Worm (Caenorhabditis elegans) whole organism, mixed stage, embryonic: ENCODE measurements around the gene F37C4.4.
A peak's percentile ranks its signal among the peaks of the same experiment; 100 is the strongest.

Experiments
- M03D4.4 ChIP-seq: sonication (generic microtip); optimal IDR thresholded peaks from 2 replicates; lab custom pipeline; 2017; ENCODE audit warnings: mild to moderate bottlenecking, missing genetic modification characterization, missing compliant biosample characterization
- bed-3 ChIP-seq: fragments of 200-800 bp; sonication (Bioruptor generic); optimal IDR thresholded peaks from 3 replicates; lab custom pipeline; 2018; ENCODE audit warnings: mild to moderate bottlenecking, missing genetic modification characterization, moderate library complexity, missing compliant biosample characterization
- blmp-1 ChIP-seq: fragments of 150-350 bp; optimal IDR thresholded peaks from 2 replicates; lab custom pipeline; 2014; ENCODE audit warnings: missing biosample characterization, missing genetic modification characterization
- ceh-39 ChIP-seq: fragments of 150-350 bp; optimal IDR thresholded peaks from 2 replicates; lab custom pipeline; 2014; ENCODE audit warnings: missing biosample characterization, missing genetic modification characterization
- ces-1 ChIP-seq: fragments of 150-350 bp; optimal IDR thresholded peaks from 2 replicates; lab custom pipeline; 2014; ENCODE audit warnings: missing biosample characterization, missing genetic modification reagents, missing genetic modification characterization
- cnd-1 ChIP-seq: fragments of 200-800 bp; sonication (Bioruptor generic); optimal IDR thresholded peaks from 2 replicates; lab custom pipeline; 2018; ENCODE audit warnings: mild to moderate bottlenecking, missing genetic modification characterization, missing compliant biosample characterization
- elt-1 ChIP-seq: sonication (generic microtip); optimal IDR thresholded peaks from 2 replicates; lab custom pipeline; 2017; ENCODE audit warnings: missing genetic modification characterization, mild to moderate bottlenecking, missing compliant biosample characterization, antibody characterized with exemption, moderate library complexity, borderline replicate concordance; ENCODE audit not compliant: insufficient read depth
- elt-3 ChIP-seq: fragments of 150-350 bp; optimal IDR thresholded peaks from 2 replicates; lab custom pipeline; 2014; ENCODE audit warnings: missing biosample characterization, missing genetic modification characterization
- flh-1 ChIP-seq: fragments of 200-800 bp; sonication (Bioruptor generic); optimal IDR thresholded peaks from 2 replicates; lab custom pipeline; 2018; ENCODE audit warnings: mild to moderate bottlenecking, missing genetic modification characterization, moderate library complexity, missing compliant biosample characterization
- ham-2 ChIP-seq: fragments of 200-800 bp; sonication (Bioruptor generic); optimal IDR thresholded peaks from 2 replicates; lab custom pipeline; 2018; ENCODE audit warnings: mild to moderate bottlenecking, missing genetic modification characterization, missing compliant biosample characterization
- hlh-1 ChIP-seq: fragments of 150-350 bp; optimal IDR thresholded peaks from 2 replicates; lab custom pipeline; 2014; ENCODE audit warnings: missing biosample characterization, missing genetic modification reagents, missing genetic modification characterization
- lin-13 ChIP-seq: fragments of 150-350 bp; optimal IDR thresholded peaks from 2 replicates; lab custom pipeline; 2014; ENCODE audit warnings: missing biosample characterization, missing genetic modification characterization
- lin-32 ChIP-seq: fragments of 200-800 bp; sonication (Bioruptor generic); optimal IDR thresholded peaks from 2 replicates; lab custom pipeline; 2018; ENCODE audit warnings: mild to moderate bottlenecking, missing genetic modification characterization, missing compliant biosample characterization
- lsy-2 ChIP-seq: fragments of 150-350 bp; optimal IDR thresholded peaks from 2 replicates; lab custom pipeline; 2014; ENCODE audit warnings: missing biosample characterization, missing genetic modification characterization
- mep-1 ChIP-seq: fragments of 150-350 bp; optimal IDR thresholded peaks from 2 replicates; lab custom pipeline; 2017; ENCODE audit warnings: missing biosample characterization, missing genetic modification reagents, missing genetic modification characterization, inconsistent platforms
- mls-2 ChIP-seq: sonication (generic microtip); optimal IDR thresholded peaks from 2 replicates; lab custom pipeline; 2016; ENCODE audit warnings: mild to moderate bottlenecking, missing genetic modification characterization, moderate library complexity, missing compliant biosample characterization
- nhr-12 ChIP-seq: fragments of 150-350 bp; optimal IDR thresholded peaks from 2 replicates; lab custom pipeline; 2014; ENCODE audit warnings: missing biosample characterization, missing genetic modification characterization
- nhr-2 ChIP-seq: fragments of 150-350 bp; optimal IDR thresholded peaks from 2 replicates; lab custom pipeline; 2014; ENCODE audit warnings: missing biosample characterization, missing genetic modification characterization
- nhr-237 ChIP-seq: fragments of 150-350 bp; optimal IDR thresholded peaks from 2 replicates; lab custom pipeline; 2014; ENCODE audit warnings: missing biosample characterization, missing genetic modification characterization
- nhr-28 ChIP-seq: fragments of 150-350 bp; optimal IDR thresholded peaks from 2 replicates; lab custom pipeline; 2014; ENCODE audit warnings: missing biosample characterization, missing genetic modification characterization
- nhr-76 ChIP-seq: sonication (generic microtip); optimal IDR thresholded peaks from 2 replicates; lab custom pipeline; 2017; ENCODE audit warnings: missing biosample characterization, missing genetic modification characterization
- pha-4 ChIP-seq: fragments of 150-350 bp; optimal IDR thresholded peaks from 2 replicates; lab custom pipeline; 2018; ENCODE audit warnings: missing biosample characterization, missing genetic modification reagents, missing genetic modification characterization
- sem-2 ChIP-seq: fragments of 200-800 bp; sonication (Bioruptor generic); optimal IDR thresholded peaks from 2 replicates; lab custom pipeline; 2018; ENCODE audit warnings: mild to moderate bottlenecking, missing genetic modification characterization, missing compliant biosample characterization
- sptf-1 ChIP-seq: sonication (generic microtip); optimal IDR thresholded peaks from 2 replicates; lab custom pipeline; 2017; ENCODE audit warnings: mild to moderate bottlenecking, missing genetic modification characterization, moderate library complexity, missing compliant biosample characterization
- unc-120 ChIP-seq: sonication (generic microtip); optimal IDR thresholded peaks from 2 replicates; lab custom pipeline; 2017; ENCODE audit warnings: missing genetic modification characterization, missing compliant biosample characterization; ENCODE audit not compliant: poor library complexity, severe bottlenecking
- unc-62 ChIP-seq: fragments of 150-350 bp; optimal IDR thresholded peaks from 2 replicates; lab custom pipeline; 2014; ENCODE audit warnings: missing biosample characterization, missing genetic modification reagents, missing genetic modification characterization
- zip-8 ChIP-seq: fragments of 150-350 bp; optimal IDR thresholded peaks from 2 replicates; lab custom pipeline; 2014; ENCODE audit warnings: missing biosample characterization, missing genetic modification characterization

Gene F37C4.4

DNA sequence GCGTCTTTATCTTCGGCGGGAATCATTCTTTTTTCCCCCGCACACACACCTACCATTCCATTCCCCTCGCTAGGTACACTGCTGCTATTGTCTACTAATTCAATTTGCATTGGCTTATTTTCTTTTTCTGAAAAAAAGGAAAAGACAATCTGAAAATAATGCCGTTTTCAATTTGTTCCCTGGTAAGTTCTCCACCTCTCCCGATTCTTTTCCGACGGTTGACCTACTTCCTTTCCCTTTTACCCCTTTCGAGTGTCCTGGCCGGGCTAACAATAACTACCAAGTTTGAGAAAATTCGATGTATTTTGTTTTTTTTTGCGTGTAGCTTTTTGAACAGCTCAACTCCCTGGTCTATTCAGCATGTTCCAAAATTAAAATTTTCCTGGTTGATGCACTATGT, at the start of gene F37C4.4:
Gene F37C4.4 (plus strand): TSS at position 58 of the 400 bp plus-strand sequence.
- TF ChIP-seq elt-1 (tag; lab: Kevin White, UChicago) (peak; percentile 40), cnd-1 (no peak), ham-2 (GFP tag; lab: Kevin White, UChicago) (peak; percentile 36)

- TF ChIP-seq nhr-12 (tag; lab: Kevin White, UChicago) (no peak), mep-1 (tag; lab: Kevin White, UChicago) (no peak), zip-8 (tag; lab: Kevin White, UChicago) (no peak), lin-13 (tag; lab: Kevin White, UChicago) (no peak)
These were observed 47.8 kb upstream of the F37C4.4 start, which contains the start of gene bris-1 for ce11 chrIV:3819278-3819777. Gene bris-1, minus strand, starts transcription at chrIV:3819328.

DNA sequence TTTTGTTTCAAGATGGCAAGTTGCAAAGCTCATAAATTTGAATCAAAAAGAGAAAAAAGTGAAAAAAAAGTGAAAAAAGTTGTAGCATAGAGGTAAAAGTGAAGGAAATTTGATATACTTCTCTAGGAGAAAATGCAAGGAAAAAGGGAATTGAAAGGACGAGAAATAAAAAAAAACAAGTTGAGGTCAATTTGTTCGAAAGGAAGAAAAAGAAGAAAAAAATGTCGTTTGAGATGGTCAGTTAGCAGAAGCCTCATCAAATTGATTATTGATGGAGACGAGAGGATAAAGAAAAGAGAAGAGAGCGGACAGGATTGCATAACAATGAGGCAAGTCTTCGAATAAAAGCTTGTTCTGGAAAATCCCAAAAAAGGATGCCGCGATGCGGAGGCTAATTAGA, 47.0 kb upstream of the F37C4.4 start:
- no peak for TF ChIP-seq nhr-12 (tag; lab: Kevin White, UChicago)
- no peak for TF ChIP-seq nhr-2 (tag; lab: Kevin White, UChicago)
- peak; percentile 2 for TF ChIP-seq ces-1 (GFP tag; lab: Kevin White, UChicago)
- TF ChIP-seq zip-8 (tag; lab: Kevin White, UChicago): no peak
- TF ChIP-seq, all 35 proteins: peak for 1

DNA sequence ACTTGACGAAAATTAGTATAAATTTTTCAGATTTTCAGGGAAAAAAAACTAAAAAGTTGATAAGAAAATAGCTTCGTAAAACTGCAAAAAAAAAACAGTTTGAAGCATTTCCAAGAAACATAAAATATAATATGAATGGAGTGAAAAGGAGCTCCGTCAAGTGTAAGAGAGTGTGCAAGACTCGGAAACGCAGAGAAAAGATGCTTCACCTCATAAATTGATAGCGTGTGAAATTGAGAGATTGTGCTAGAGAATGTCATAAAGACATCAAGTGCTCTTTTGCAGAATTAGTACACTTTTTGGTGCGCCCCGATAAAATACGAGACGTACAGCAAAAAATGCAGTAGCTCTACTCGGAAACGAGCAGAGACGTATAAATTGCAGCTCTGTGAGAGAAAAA, 45.6 kb upstream of the F37C4.4 start:
- TF ChIP-seq unc-120: no peak
- no peak for TF ChIP-seq lin-32 (GFP tag; lab: Kevin White, UChicago)
- no peak for TF ChIP-seq nhr-76 (tag; lab: Kevin White, UChicago)
- no peak for TF ChIP-seq nhr-2 (tag; lab: Kevin White, UChicago)
- TF ChIP-seq bed-3: no peak
- no peak for TF ChIP-seq ham-2 (GFP tag; lab: Kevin White, UChicago)
- TF ChIP-seq lin-13 (tag; lab: Kevin White, UChicago): no peak

ce11 chrIV:3824720-3825119, 42.4 kb upstream of the F37C4.4 start:
- TF ChIP-seq unc-62 (GFP tag; lab: Kevin White, UChicago) (peak; percentile 39), lsy-2 (no peak), nhr-2 (tag; lab: Kevin White, UChicago) (peak; percentile 45), ceh-39 (peak; percentile 48), unc-120 (peak; percentile 50), blmp-1 (tag; lab: Kevin White, UChicago) (no peak), nhr-237 (tag; lab: Kevin White, UChicago) (peak; percentile 9), mls-2 (tag; lab: Kevin White, UChicago) (peak; percentile 54), sem-2 (GFP tag; lab: Kevin White, UChicago) (no peak), mep-1 (tag; lab: Kevin White, UChicago) (peak; percentile 25), lin-32 (GFP tag; lab: Kevin White, UChicago) (peak; percentile 40), elt-3 (tag; lab: Kevin White, UChicago) (no peak), zip-8 (tag; lab: Kevin White, UChicago) (no peak), ces-1 (GFP tag; lab: Kevin White, UChicago) (peak; percentile 96), M03D4.4 (tag; lab: Kevin White, UChicago) (peak; percentile 16), nhr-76 (tag; lab: Kevin White, UChicago) (no peak), flh-1 (no peak), sptf-1 (peak; percentile 40), hlh-1 (tag; lab: Kevin White, UChicago) (peak; percentile 53), pha-4 (tag; lab: Kevin White, UChicago) (peak; percentile 60), lin-13 (tag; lab: Kevin White, UChicago) (peak; percentile 52), nhr-28 (tag; lab: Kevin White, UChicago) (no peak)
- TF ChIP-seq, all 35 proteins: peak for 14

DNA sequence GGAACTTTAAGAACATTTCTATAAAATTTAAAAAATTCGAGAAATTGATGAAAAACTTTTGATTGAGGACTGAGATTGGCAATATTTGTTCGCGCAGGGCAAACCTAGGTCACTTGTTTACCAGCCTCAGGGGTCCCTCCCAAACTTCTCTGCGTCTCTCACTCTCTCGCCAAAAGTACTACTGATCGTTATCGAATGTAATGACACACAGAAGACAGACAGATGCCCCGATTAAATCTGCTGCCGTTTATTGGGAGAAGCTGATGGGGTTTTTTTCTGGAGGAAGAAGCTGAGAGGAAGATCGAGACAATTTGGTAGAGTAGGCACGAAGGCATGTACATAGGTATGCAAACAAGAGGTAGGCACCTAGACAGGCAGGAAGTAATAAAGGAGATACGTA, 41.7 kb upstream of the F37C4.4 start:
- peak; percentile 84 for TF ChIP-seq elt-1 (tag; lab: Kevin White, UChicago)
- peak; percentile 31 for TF ChIP-seq ham-2 (GFP tag; lab: Kevin White, UChicago)
- TF ChIP-seq sem-2 (GFP tag; lab: Kevin White, UChicago): no peak
- peak; percentile 4 for TF ChIP-seq nhr-2 (tag; lab: Kevin White, UChicago)
- peak; percentile 56 for TF ChIP-seq hlh-1 (tag; lab: Kevin White, UChicago)
- peak; percentile 66 for TF ChIP-seq unc-62 (GFP tag; lab: Kevin White, UChicago)
